Worm (Caenorhabditis elegans) whole organism, L4 larva: ENCODE measurements around the gene F20G2.6.

Experiments
- D1046.2 ChIP-seq: fragments of 200-800 bp; sonication (Bioruptor generic); IDR thresholded peaks from 2 replicates; pipeline ENCODE4 v1.3.6; 2022; ENCODE audit warnings: missing genetic modification characterization, missing compliant biosample characterization
- F26F4.8 ChIP-seq: fragments of 200-800 bp; sonication (Bioruptor generic); conservative IDR thresholded peaks from 2 replicates; pipeline ENCODE4 v1.3.6; 2022; ENCODE audit warnings: missing genetic modification characterization, missing compliant biosample characterization
- F44E2.7 ChIP-seq: fragments of 200-800 bp; sonication (Bioruptor generic); IDR thresholded peaks from 2 replicates; pipeline ENCODE4 v2.1.2; 2022; ENCODE audit warnings: missing genetic modification characterization, missing compliant biosample characterization
- Y75B8A.6 ChIP-seq: fragments of 200-800 bp; sonication (Bioruptor generic); IDR thresholded peaks from 2 replicates; pipeline ENCODE4 v1.3.6; 2022; ENCODE audit warnings: missing genetic modification reagents, missing genetic modification characterization, missing compliant biosample characterization
- ZK337.2 ChIP-seq: fragments of 200-800 bp; sonication (Bioruptor generic); IDR thresholded peaks from 2 replicates; pipeline ENCODE4 v1.3.6; 2022; ENCODE audit warnings: missing genetic modification reagents, missing genetic modification characterization, missing compliant biosample characterization
- aha-1 ChIP-seq: fragments of 150-350 bp; peaks from one replicate; lab custom pipeline; 2014; ENCODE audit warnings: missing biosample characterization, missing genetic modification characterization
- ceh-44 ChIP-seq: fragments of 200-800 bp; sonication (Bioruptor generic); IDR thresholded peaks from 2 replicates; pipeline ENCODE4 v1.3.6; 2022; ENCODE audit warnings: missing genetic modification reagents, missing genetic modification characterization, missing compliant biosample characterization
- cey-2 ChIP-seq: sonication (generic microtip); optimal IDR thresholded peaks from 3 replicates; lab custom pipeline; 2017; ENCODE audit warnings: missing genetic modification characterization, mild to moderate bottlenecking, missing compliant biosample characterization, antibody characterized with exemption, borderline replicate concordance; ENCODE audit not compliant: insufficient read depth
- daf-12 ChIP-seq: fragments of 150-350 bp; optimal IDR thresholded peaks from 2 replicates; lab custom pipeline; 2014; ENCODE audit warnings: missing biosample characterization, missing genetic modification reagents, missing genetic modification characterization
- daf-16 ChIP-seq, 3 experiments: sonication (generic microtip); optimal IDR thresholded peaks; 2 replicates each; lab custom pipeline; 2016 to 2017; ENCODE audit warnings: missing genetic modification characterization in 3 of 3, missing genetic modification reagents in 3 of 3, mild to moderate bottlenecking in 2 of 3, missing compliant biosample characterization in 2 of 3, missing biosample characterization in 1 of 3, moderate library complexity in 1 of 3
- daf-8 ChIP-seq: fragments of 200-800 bp; sonication (Bioruptor generic); IDR thresholded peaks from 2 replicates; pipeline ENCODE4 v1.3.6; 2022; ENCODE audit warnings: missing genetic modification characterization, missing compliant biosample characterization
- dpl-1 ChIP-seq: fragments of 150-350 bp; optimal IDR thresholded peaks from 2 replicates; lab custom pipeline; 2014; ENCODE audit warnings: missing biosample characterization, missing genetic modification reagents, missing genetic modification characterization
- duxl-1 ChIP-seq: sonication (generic microtip); optimal IDR thresholded peaks from 2 replicates; lab custom pipeline; 2016; ENCODE audit warnings: mild to moderate bottlenecking, missing genetic modification characterization, moderate library complexity, missing compliant biosample characterization; ENCODE audit not compliant: poor library complexity
- egl-27 ChIP-seq: sonication (generic microtip); optimal IDR thresholded peaks from 3 replicates; lab custom pipeline; 2017; ENCODE audit warnings: missing biosample characterization, missing genetic modification reagents, missing genetic modification characterization
- fkh-10 ChIP-seq: fragments of 150-350 bp; optimal IDR thresholded peaks from 2 replicates; lab custom pipeline; 2014; ENCODE audit warnings: missing biosample characterization, missing genetic modification reagents, missing genetic modification characterization
- hif-1 ChIP-seq, 2 experiments: sonication (generic microtip); optimal IDR thresholded peaks; 2 replicates each; lab custom pipeline; 2016 to 2017; ENCODE audit warnings: missing compliant biosample characterization in 2 of 2, missing genetic modification characterization in 2 of 2, missing genetic modification reagents in 2 of 2, missing genotype in 2 of 2, mild to moderate bottlenecking in 1 of 2
- hlh-11 ChIP-seq: fragments of 200-800 bp; sonication (Bioruptor generic); optimal IDR thresholded peaks from 2 replicates; lab custom pipeline; 2018; ENCODE audit warnings: mild to moderate bottlenecking, missing genetic modification characterization, missing compliant biosample characterization
- hlh-30 ChIP-seq: sonication (generic microtip); optimal IDR thresholded peaks from 2 replicates; lab custom pipeline; 2017; ENCODE audit warnings: antibody characterized with exemption, mild to moderate bottlenecking, missing genetic modification characterization, missing compliant biosample characterization; ENCODE audit not compliant: insufficient read depth
- lim-7 ChIP-seq: fragments of 200-800 bp; sonication (Bioruptor generic); IDR thresholded peaks from 2 replicates; pipeline ENCODE4 v1.3.6; 2022; ENCODE audit warnings: missing genetic modification characterization, missing compliant biosample characterization
- lin-1 ChIP-seq: fragments of 200-800 bp; sonication (Bioruptor generic); IDR thresholded peaks from 2 replicates; pipeline ENCODE4 v1.3.6; 2022; ENCODE audit warnings: missing genetic modification reagents, missing genetic modification characterization, missing compliant biosample characterization
- lin-15B ChIP-seq: fragments of 150-350 bp; sonication (generic microtip); optimal IDR thresholded peaks from 3 replicates; lab custom pipeline; 2014; ENCODE audit warnings: missing biosample characterization, missing genetic modification characterization
- lsy-2 ChIP-seq, 2 experiments: fragments of 150-350 bp in 1 of 2; sonication (generic microtip) in 1 of 2; optimal IDR thresholded peaks; 2 replicates each; lab custom pipeline; 2014 to 2017; ENCODE audit warnings: missing biosample characterization in 2 of 2, missing genetic modification characterization in 2 of 2
- madf-5 ChIP-seq, 2 experiments: fragments of 200-800 bp; sonication (Bioruptor generic); IDR thresholded peaks; 2 replicates each; pipeline ENCODE4 v1.3.6; 2022; ENCODE audit warnings: missing compliant biosample characterization in 2 of 2, missing genetic modification characterization in 2 of 2
- mdl-1 ChIP-seq, 2 experiments: fragments of 150-350 bp in 1 of 2; sonication (generic microtip) in 1 of 2; optimal IDR thresholded peaks; 2 replicates each; lab custom pipeline; 2014 to 2017; ENCODE audit warnings: missing biosample characterization in 2 of 2, missing genetic modification characterization in 2 of 2
- mep-1 ChIP-seq: fragments of 150-350 bp; sonication (generic microtip); optimal IDR thresholded peaks from 3 replicates; lab custom pipeline; 2014; ENCODE audit warnings: missing biosample characterization, missing genetic modification characterization
- mes-2 ChIP-seq: sonication (generic microtip); optimal IDR thresholded peaks from 2 replicates; lab custom pipeline; 2016; ENCODE audit warnings: missing genotype, mild to moderate bottlenecking, missing genetic modification characterization, missing compliant biosample characterization; ENCODE audit not compliant: poor library complexity, severe bottlenecking
- nhr-25 ChIP-seq: sonication (generic microtip); optimal IDR thresholded peaks from 2 replicates; lab custom pipeline; 2017; ENCODE audit warnings: missing genetic modification characterization, mild to moderate bottlenecking, missing compliant biosample characterization, antibody characterized with exemption, moderate library complexity, borderline replicate concordance; ENCODE audit not compliant: insufficient read depth
- nhr-28 ChIP-seq: fragments of 150-350 bp; optimal IDR thresholded peaks from 2 replicates; lab custom pipeline; 2014; ENCODE audit warnings: missing biosample characterization, missing genetic modification characterization
- nhr-41 ChIP-seq: fragments of 200-800 bp; sonication (Bioruptor generic); IDR thresholded peaks from 2 replicates; pipeline ENCODE4 v1.3.6; 2022; ENCODE audit warnings: missing genetic modification reagents, missing genetic modification characterization, missing compliant biosample characterization
- nhr-48 ChIP-seq: sonication (generic microtip); optimal IDR thresholded peaks from 2 replicates; lab custom pipeline; 2016; ENCODE audit warnings: mild to moderate bottlenecking, missing genetic modification characterization, missing compliant biosample characterization
- nhr-6 ChIP-seq: fragments of 150-350 bp; optimal IDR thresholded peaks from 2 replicates; lab custom pipeline; 2014; ENCODE audit warnings: missing biosample characterization, missing genetic modification characterization
- pha-4 ChIP-seq, 2 experiments: fragments of 150-350 bp in 1 of 2; fragments of 200-800 bp in 1 of 2; sonication (Bioruptor generic) in 1 of 2; IDR thresholded peaks in 1 of 2; optimal IDR thresholded peaks in 1 of 2; 2 replicates each; pipeline versions ENCODE4 v1.3.6 to Lab custom; 2014 to 2022; ENCODE audit warnings: missing genetic modification characterization in 2 of 2, missing genetic modification reagents in 2 of 2, missing biosample characterization in 1 of 2, missing compliant biosample characterization in 1 of 2
- php-3 ChIP-seq: fragments of 200-800 bp; sonication (Bioruptor generic); IDR thresholded peaks from 2 replicates; pipeline ENCODE4 v1.3.6; 2022; ENCODE audit warnings: missing genetic modification reagents, missing genetic modification characterization, missing compliant biosample characterization
- rbr-2 ChIP-seq: sonication (generic microtip); optimal IDR thresholded peaks from 2 replicates; lab custom pipeline; 2016; ENCODE audit warnings: missing genotype, missing genetic modification characterization, missing compliant biosample characterization
- saeg-2 ChIP-seq: fragments of 200-800 bp; sonication (Bioruptor generic); IDR thresholded peaks from 2 replicates; pipeline ENCODE4 v1.3.6; 2022; ENCODE audit warnings: missing genetic modification reagents, missing genetic modification characterization, missing compliant biosample characterization
- sdz-12 ChIP-seq: fragments of 200-800 bp; sonication (Bioruptor generic); optimal IDR thresholded peaks from 2 replicates; lab custom pipeline; 2018; ENCODE audit warnings: mild to moderate bottlenecking, missing genetic modification characterization, missing compliant biosample characterization
- set-16 ChIP-seq: fragments of 200-800 bp; sonication (Bioruptor generic); IDR thresholded peaks from 2 replicates; pipeline ENCODE4 v1.3.6; 2022; ENCODE audit warnings: missing genetic modification reagents, missing genetic modification characterization, missing compliant biosample characterization
- snpc-4 ChIP-seq: fragments of 150-350 bp; optimal IDR thresholded peaks from 2 replicates; lab custom pipeline; 2014; ENCODE audit warnings: missing biosample characterization, missing genetic modification characterization
- tra-1 ChIP-seq: fragments of 200-800 bp; sonication (Bioruptor generic); IDR thresholded peaks from 2 replicates; pipeline ENCODE4 v1.3.6; 2022; ENCODE audit warnings: missing genetic modification reagents, missing genetic modification characterization, missing compliant biosample characterization
- unc-130 ChIP-seq: sonication (generic microtip); optimal IDR thresholded peaks from 2 replicates; lab custom pipeline; 2016; ENCODE audit warnings: missing genetic modification reagents, missing genetic modification characterization, missing compliant biosample characterization
- unc-39 ChIP-seq: sonication (generic microtip); optimal IDR thresholded peaks from 2 replicates; lab custom pipeline; 2017; ENCODE audit warnings: missing biosample characterization, missing genetic modification characterization
- zag-1 ChIP-seq: fragments of 150-350 bp; optimal IDR thresholded peaks from 2 replicates; lab custom pipeline; 2014; ENCODE audit warnings: missing biosample characterization, missing genetic modification characterization
- zfp-2 ChIP-seq: sonication (generic microtip); optimal IDR thresholded peaks from 2 replicates; lab custom pipeline; 2016; ENCODE audit warnings: mild to moderate bottlenecking, missing genetic modification characterization, missing compliant biosample characterization
- zfp-3 ChIP-seq: fragments of 200-800 bp; sonication (Bioruptor generic); conservative IDR thresholded peaks from 2 replicates; pipeline ENCODE4 v1.3.6; 2022; ENCODE audit warnings: missing genetic modification reagents, missing genetic modification characterization, missing compliant biosample characterization
- zip-2 ChIP-seq: fragments of 150-350 bp; optimal IDR thresholded peaks from 2 replicates; lab custom pipeline; 2014; ENCODE audit warnings: missing biosample characterization, missing genetic modification characterization

The F20G2.6 gene

DNA sequence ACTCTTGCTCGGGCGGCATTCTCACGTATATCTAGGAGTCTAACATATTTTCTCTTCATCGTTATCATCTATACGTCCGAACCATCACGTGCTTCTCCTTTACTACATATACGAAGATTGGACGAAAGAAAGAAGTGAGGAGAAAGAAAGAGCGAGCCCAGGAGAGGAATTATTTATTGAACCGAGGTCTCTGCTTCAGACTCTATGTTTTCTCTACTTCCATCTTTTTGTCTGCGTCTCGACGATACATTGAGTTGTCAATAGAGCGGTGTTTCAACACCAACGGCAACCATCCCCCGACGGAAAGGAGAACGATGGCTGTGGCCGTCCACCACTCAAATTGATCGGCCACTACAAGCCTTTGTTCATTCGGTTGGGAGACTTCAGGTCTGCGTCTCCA is 26.5 kb downstream of the F20G2.6 start (continued):
- TF ChIP-seq nhr-48 (tag; lab: Kevin White, UChicago) (peak; percentile 3), egl-27 (tag; lab: Kevin White, UChicago) (no peak), hif-1 (tag; optimal IDR thresholded peaks at IDR 0.05; lab: Kevin White, UChicago) (peak in 1 of 2 experiments; percentile 85), zip-2 (tag; lab: Kevin White, UChicago) (no peak), sdz-12 (GFP tag; lab: Kevin White, UChicago) (no peak), ceh-44 (no peak), hlh-11 (tag; lab: Kevin White, UChicago) (peak; percentile 91), F44E2.7 (no peak), daf-12 (tag; lab: Kevin White, UChicago) (no peak), daf-16 (GFP tag; optimal IDR thresholded peaks at IDR 0.05; lab: Kevin White, UChicago) (peak; percentile 50 to 51), daf-16 (tag; optimal IDR thresholded peaks at IDR 0.05; lab: Kevin White, UChicago) (peak; percentile 90), D1046.2 (GFP tag; lab: Robert Waterston, UW) (no peak), mes-2 (tag; lab: Kevin White, UChicago) (peak; percentile 73), rbr-2 (tag; lab: Kevin White, UChicago) (peak; percentile 77), duxl-1 (no peak), ZK337.2 (GFP tag; lab: Robert Waterston, UW) (no peak)

ce11 chrV:13790117-13790516 is 27.2 kb downstream of the F20G2.6 start:
- TF ChIP-seq F26F4.8: no peak
- TF ChIP-seq Y75B8A.6: no peak
- no peak for TF ChIP-seq daf-16 (GFP tag; optimal IDR thresholded peaks at IDR 0.05; lab: Kevin White, UChicago)
- no peak for TF ChIP-seq daf-16 (tag; optimal IDR thresholded peaks at IDR 0.05; lab: Kevin White, UChicago)
- TF ChIP-seq zfp-3 (GFP tag; lab: Robert Waterston, UW): 0 out of 2 replicates have a peak, but pooled peaks have one; percentile 21
- TF ChIP-seq aha-1 (tag; lab: Kevin White, UChicago): peak; percentile 72
- no peak for TF ChIP-seq lim-7 (GFP tag; lab: Robert Waterston, UW)
- no peak for TF ChIP-seq cey-2 (tag; lab: Kevin White, UChicago)

DNA sequence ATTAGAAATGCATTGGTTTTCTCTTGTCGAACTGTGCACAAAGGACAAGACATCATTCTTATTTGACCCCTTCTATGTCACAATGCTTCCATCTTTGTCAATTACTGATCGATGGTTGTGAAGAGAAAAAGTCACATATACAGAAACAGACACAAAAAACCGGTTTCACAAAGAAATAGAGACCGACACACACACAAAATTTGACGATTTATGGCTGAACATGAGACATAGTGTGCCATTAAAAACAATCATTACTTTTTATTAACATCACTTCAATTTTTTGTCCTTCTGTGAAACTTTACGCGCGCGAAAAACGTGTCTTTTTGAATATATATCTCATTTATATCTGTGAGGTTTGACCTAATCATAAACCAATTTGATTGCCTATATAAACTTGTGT is 27.7 kb downstream of the F20G2.6 start:
- TF ChIP-seq fkh-10 (GFP tag; lab: Kevin White, UChicago) (no peak), pha-4 (GFP tag; IDR thresholded peaks at IDR 0.05; lab: Robert Waterston, UW) (no peak), pha-4 (tag; optimal IDR thresholded peaks at IDR 0.05; lab: Kevin White, UChicago) (no peak), set-16 (GFP tag; lab: Robert Waterston, UW) (no peak), Y75B8A.6 (no peak), madf-5 (GFP tag; IDR thresholded peaks at IDR 0.05; lab: Robert Waterston, UW) (no peak), zfp-2 (tag; lab: Kevin White, UChicago) (no peak), lin-15B (no peak), hlh-30 (tag; lab: Kevin White, UChicago) (peak; percentile 72), unc-39 (no peak), saeg-2 (GFP tag; lab: Robert Waterston, UW) (no peak), lin-1 (GFP tag; lab: Robert Waterston, UW) (no peak), lsy-2 (tag; optimal IDR thresholded peaks at IDR 0.05; lab: Kevin White, UChicago) (peak in 1 of 2 experiments; percentile 19), sdz-12 (GFP tag; lab: Kevin White, UChicago) (no peak), php-3 (GFP tag; lab: Robert Waterston, UW) (no peak), zag-1 (tag; lab: Kevin White, UChicago) (no peak), dpl-1 (no peak), mdl-1 (tag; optimal IDR thresholded peaks at IDR 0.05; lab: Kevin White, UChicago) (peak in 1 of 2 experiments; percentile 26), ceh-44 (no peak), cey-2 (tag; lab: Kevin White, UChicago) (no peak), unc-130 (GFP tag; lab: Kevin White, UChicago) (no peak), nhr-6 (no peak), duxl-1 (no peak), hlh-11 (tag; lab: Kevin White, UChicago) (peak; percentile 22), tra-1 (GFP tag; lab: Robert Waterston, UW) (no peak), nhr-28 (tag; lab: Kevin White, UChicago) (peak; percentile 65), nhr-41 (no peak), mep-1 (tag; lab: Kevin White, UChicago) (peak; percentile 41), nhr-25 (tag; lab: Kevin White, UChicago) (no peak), daf-8 (GFP tag; lab: Robert Waterston, UW) (no peak), snpc-4 (tag; lab: Kevin White, UChicago) (no peak)
